Worm (Caenorhabditis elegans) whole organism, mixed stage, embryonic: ENCODE measurements around the gene T22B3.3.

Experiments
- blmp-1 ChIP-seq: fragments of 150-350 bp; optimal IDR thresholded peaks from 2 replicates; lab custom pipeline; 2014; ENCODE audit warnings: missing biosample characterization, missing genetic modification characterization
- ceh-39 ChIP-seq: fragments of 150-350 bp; optimal IDR thresholded peaks from 2 replicates; lab custom pipeline; 2014; ENCODE audit warnings: missing biosample characterization, missing genetic modification characterization
- ceh-43 ChIP-seq: fragments of 200-800 bp; sonication (Bioruptor generic); optimal IDR thresholded peaks from 2 replicates; lab custom pipeline; 2018; ENCODE audit warnings: mild to moderate bottlenecking, missing genetic modification characterization, moderate library complexity, missing compliant biosample characterization
- ceh-83 ChIP-seq: fragments of 200-800 bp; sonication (Bioruptor generic); optimal IDR thresholded peaks from 2 replicates; lab custom pipeline; 2018; ENCODE audit warnings: mild to moderate bottlenecking, missing genetic modification characterization, missing compliant biosample characterization
- elt-1 ChIP-seq: sonication (generic microtip); optimal IDR thresholded peaks from 2 replicates; lab custom pipeline; 2017; ENCODE audit warnings: missing genetic modification characterization, mild to moderate bottlenecking, missing compliant biosample characterization, antibody characterized with exemption, moderate library complexity, borderline replicate concordance; ENCODE audit not compliant: insufficient read depth
- elt-3 ChIP-seq: fragments of 150-350 bp; optimal IDR thresholded peaks from 2 replicates; lab custom pipeline; 2014; ENCODE audit warnings: missing biosample characterization, missing genetic modification characterization
- flh-1 ChIP-seq: fragments of 200-800 bp; sonication (Bioruptor generic); optimal IDR thresholded peaks from 2 replicates; lab custom pipeline; 2018; ENCODE audit warnings: mild to moderate bottlenecking, missing genetic modification characterization, moderate library complexity, missing compliant biosample characterization
- ham-2 ChIP-seq: fragments of 200-800 bp; sonication (Bioruptor generic); optimal IDR thresholded peaks from 2 replicates; lab custom pipeline; 2018; ENCODE audit warnings: mild to moderate bottlenecking, missing genetic modification characterization, missing compliant biosample characterization
- hlh-1 ChIP-seq: fragments of 150-350 bp; optimal IDR thresholded peaks from 2 replicates; lab custom pipeline; 2014; ENCODE audit warnings: missing biosample characterization, missing genetic modification reagents, missing genetic modification characterization
- mab-5 ChIP-seq: fragments of 150-350 bp; optimal IDR thresholded peaks from 2 replicates; lab custom pipeline; 2014; ENCODE audit warnings: missing biosample characterization, missing genetic modification characterization
- mep-1 ChIP-seq: fragments of 150-350 bp; optimal IDR thresholded peaks from 2 replicates; lab custom pipeline; 2017; ENCODE audit warnings: missing biosample characterization, missing genetic modification reagents, missing genetic modification characterization, inconsistent platforms
- mls-2 ChIP-seq: sonication (generic microtip); optimal IDR thresholded peaks from 2 replicates; lab custom pipeline; 2016; ENCODE audit warnings: mild to moderate bottlenecking, missing genetic modification characterization, moderate library complexity, missing compliant biosample characterization
- nhr-12 ChIP-seq: fragments of 150-350 bp; optimal IDR thresholded peaks from 2 replicates; lab custom pipeline; 2014; ENCODE audit warnings: missing biosample characterization, missing genetic modification characterization
- nhr-237 ChIP-seq: fragments of 150-350 bp; optimal IDR thresholded peaks from 2 replicates; lab custom pipeline; 2014; ENCODE audit warnings: missing biosample characterization, missing genetic modification characterization
- nhr-28 ChIP-seq: fragments of 150-350 bp; optimal IDR thresholded peaks from 2 replicates; lab custom pipeline; 2014; ENCODE audit warnings: missing biosample characterization, missing genetic modification characterization
- nhr-76 ChIP-seq: sonication (generic microtip); optimal IDR thresholded peaks from 2 replicates; lab custom pipeline; 2017; ENCODE audit warnings: missing biosample characterization, missing genetic modification characterization
- pha-4 ChIP-seq: fragments of 150-350 bp; optimal IDR thresholded peaks from 2 replicates; lab custom pipeline; 2018; ENCODE audit warnings: missing biosample characterization, missing genetic modification reagents, missing genetic modification characterization
- snpc-4 ChIP-seq: fragments of 150-350 bp; optimal IDR thresholded peaks from 2 replicates; lab custom pipeline; 2014; ENCODE audit warnings: missing biosample characterization, missing genetic modification characterization
- sptf-1 ChIP-seq: sonication (generic microtip); optimal IDR thresholded peaks from 2 replicates; lab custom pipeline; 2017; ENCODE audit warnings: mild to moderate bottlenecking, missing genetic modification characterization, moderate library complexity, missing compliant biosample characterization
- tbx-8 ChIP-seq: fragments of 200-800 bp; sonication (Bioruptor generic); optimal IDR thresholded peaks from 2 replicates; lab custom pipeline; 2018; ENCODE audit warnings: mild to moderate bottlenecking, missing genetic modification characterization, moderate library complexity, missing compliant biosample characterization
- unc-120 ChIP-seq: sonication (generic microtip); optimal IDR thresholded peaks from 2 replicates; lab custom pipeline; 2017; ENCODE audit warnings: missing genetic modification characterization, missing compliant biosample characterization; ENCODE audit not compliant: poor library complexity, severe bottlenecking
- unc-39 ChIP-seq: fragments of 150-350 bp; optimal IDR thresholded peaks from 2 replicates; lab custom pipeline; 2014; ENCODE audit warnings: missing biosample characterization, missing genetic modification characterization
- unc-62 ChIP-seq: fragments of 150-350 bp; optimal IDR thresholded peaks from 2 replicates; lab custom pipeline; 2014; ENCODE audit warnings: missing biosample characterization, missing genetic modification reagents, missing genetic modification characterization
- zip-8 ChIP-seq: fragments of 150-350 bp; optimal IDR thresholded peaks from 2 replicates; lab custom pipeline; 2014; ENCODE audit warnings: missing biosample characterization, missing genetic modification characterization
- ztf-11 ChIP-seq: fragments of 150-350 bp; optimal IDR thresholded peaks from 2 replicates; lab custom pipeline; 2014; ENCODE audit warnings: missing biosample characterization, missing genetic modification characterization

T22B3.3 gene

ce11 chrIV:11716414-11716813 is 12.8 kb upstream of the T22B3.3 start:
- TF ChIP-seq hlh-1 (tag; lab: Kevin White, UChicago): peak; percentile 14
- no peak for TF ChIP-seq unc-39 (tag; lab: Kevin White, UChicago)
- TF ChIP-seq, all 35 proteins: peak for 1

DNA sequence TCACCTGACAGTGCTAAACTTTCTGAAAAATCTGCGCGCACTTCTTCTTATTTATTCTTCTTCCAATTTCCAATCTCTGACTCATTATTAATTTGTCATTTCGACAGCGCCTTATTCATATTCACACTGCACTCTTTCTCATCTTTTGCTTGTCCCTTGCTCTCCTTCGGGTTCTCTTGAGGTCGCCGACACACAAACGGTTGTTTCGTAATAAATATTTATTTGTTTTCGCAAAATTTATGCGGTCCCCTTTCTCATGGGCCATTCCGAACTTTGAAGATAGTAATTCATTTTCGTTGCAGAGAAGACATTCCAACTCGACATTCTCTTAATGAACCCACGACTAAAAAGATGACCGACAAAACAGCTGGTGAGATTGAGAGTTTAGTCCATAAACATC is 11.2 kb upstream of the T22B3.3 start, which contains the start of gene magi-1:
magi-1 (plus strand) TSS at position 301 of the 400 bp plus-strand sequence.
- TF ChIP-seq ham-2 (GFP tag; lab: Kevin White, UChicago) (no peak), ceh-43 (GFP tag; lab: Kevin White, UChicago) (no peak), elt-1 (no peak), hlh-1 (tag; lab: Kevin White, UChicago) (no peak), nhr-76 (no peak)

ce11 chrIV:11713289-11713688 is 9.7 kb upstream of the T22B3.3 start:
- TF ChIP-seq hlh-1 (tag; lab: Kevin White, UChicago) (peak; percentile 42), ceh-39 (tag; lab: Kevin White, UChicago) (no peak)

- TF ChIP-seq pha-4 (tag; lab: Kevin White, UChicago) (peak; percentile 31), hlh-1 (tag; lab: Kevin White, UChicago) (peak; percentile 16), elt-1 (no peak), nhr-28 (tag; lab: Kevin White, UChicago) (no peak), mls-2 (no peak), elt-3 (tag; lab: Kevin White, UChicago) (no peak), nhr-12 (no peak), sptf-1 (tag; lab: Kevin White, UChicago) (no peak), snpc-4 (tag; lab: Kevin White, UChicago) (no peak), mab-5 (tag; lab: Kevin White, UChicago) (no peak), unc-120 (tag; lab: Kevin White, UChicago) (peak; percentile 75), ceh-83 (no peak), unc-62 (GFP tag; lab: Kevin White, UChicago) (peak; percentile 92), nhr-76 (no peak)
Observed at ce11 chrIV:11710331-11710730, 6.7 kb upstream of the T22B3.3 start.

ce11 chrIV:11701878-11702277 is 1.7 kb downstream of the T22B3.3 start:
- TF ChIP-seq hlh-1 (tag; lab: Kevin White, UChicago) (no peak), blmp-1 (tag; lab: Kevin White, UChicago) (no peak), nhr-28 (tag; lab: Kevin White, UChicago) (no peak), tbx-8 (no peak), snpc-4 (tag; lab: Kevin White, UChicago) (no peak), nhr-12 (no peak), pha-4 (tag; lab: Kevin White, UChicago) (no peak)

DNA sequence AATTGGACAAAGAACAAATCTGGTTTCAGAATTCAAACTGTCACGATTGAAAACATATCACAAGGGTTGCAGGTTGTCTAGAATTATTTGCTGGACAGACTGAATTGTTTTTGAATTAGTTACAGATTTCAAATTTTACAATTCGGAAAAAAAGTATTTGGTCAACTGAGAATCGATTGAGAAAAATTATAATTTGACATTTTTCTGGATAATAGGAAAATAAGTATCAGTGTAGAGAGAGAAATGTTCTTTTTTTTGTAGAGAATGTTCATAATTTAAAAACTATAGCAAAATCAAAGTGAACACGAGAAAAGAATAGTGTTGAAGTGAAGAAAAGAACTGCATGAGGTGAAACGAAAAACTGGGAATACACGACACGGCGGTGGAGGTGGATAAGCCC is 2.8 kb downstream of the T22B3.3 start, which contains the start of gene dpy-20:
dpy-20 (minus strand) TSS at position 101 of the 400 bp plus-strand sequence.
- TF ChIP-seq nhr-12: no peak

ce11 chrIV:11700100-11700499 is 3.5 kb downstream of the T22B3.3 start:
- TF ChIP-seq blmp-1 (tag; lab: Kevin White, UChicago) (peak; percentile 83), nhr-237 (tag; lab: Kevin White, UChicago) (no peak), pha-4 (tag; lab: Kevin White, UChicago) (no peak)

- TF ChIP-seq flh-1 (GFP tag; lab: Kevin White, UChicago): no peak
- TF ChIP-seq blmp-1 (tag; lab: Kevin White, UChicago): peak; percentile 18
- TF ChIP-seq, all 35 proteins: peak for 1
Observed at ce11 chrIV:11697514-11697913, 6.1 kb downstream of the T22B3.3 start.

- no peak for TF ChIP-seq mep-1 (tag; lab: Kevin White, UChicago)
- no peak for TF ChIP-seq ztf-11 (tag; lab: Kevin White, UChicago)
- no peak for TF ChIP-seq unc-62 (GFP tag; lab: Kevin White, UChicago)
- TF ChIP-seq zip-8 (tag; lab: Kevin White, UChicago): no peak
- TF ChIP-seq pha-4 (tag; lab: Kevin White, UChicago): no peak
Observed at ce11 chrIV:11695634-11696033, 8.0 kb downstream of the T22B3.3 start.
